Worm (Caenorhabditis elegans): ENCODE results near the gene ave-1.

DNA sequence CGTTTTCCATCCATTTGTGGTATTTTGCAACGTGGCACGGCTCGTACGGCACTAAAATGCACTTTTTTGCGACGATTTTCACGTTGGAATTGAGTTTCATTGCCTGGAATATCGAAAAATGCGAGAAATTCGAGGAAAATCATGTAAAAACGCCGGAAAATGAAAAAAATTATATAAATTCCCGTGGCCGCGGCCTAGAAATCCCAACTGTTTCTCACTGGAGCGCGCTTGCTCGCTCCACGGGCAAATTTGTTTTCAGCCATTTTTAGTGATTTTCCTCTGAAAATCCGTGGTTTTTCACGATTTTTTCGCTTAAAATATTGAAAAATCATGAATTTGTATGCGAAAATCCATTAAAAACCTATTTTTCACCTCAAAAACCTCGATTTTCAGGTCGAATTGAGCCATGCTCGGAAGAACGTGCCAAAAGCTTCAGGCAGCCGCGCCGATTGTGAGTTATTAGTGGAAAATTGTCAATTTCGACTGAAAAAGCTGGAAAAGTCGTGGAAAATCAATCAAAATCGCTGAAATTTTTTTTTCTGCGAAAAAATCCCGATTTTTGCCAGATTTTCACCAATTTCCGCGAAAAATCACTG is 44.4 kb upstream of the ave-1 start, which contains the start of the genes Y67D2.5 and cisd-3.2:
- TF ChIP-seq ama-1 (optimal IDR thresholded peaks at IDR 0.05), result no peak
- peak; percentile 44; the same call in 1 of the 2 replicates for TF ChIP-seq tbx-37 (GFP tag; conservative IDR thresholded peaks at IDR 0.05)
- TF ChIP-seq hmg-4 (GFP tag; optimal IDR thresholded peaks at IDR 0.05), result no peak
- TF ChIP-seq hmbx-1 (tag; optimal IDR thresholded peaks at IDR 0.05), result no peak
- TF ChIP-seq sea-1 (GFP tag; conservative IDR thresholded peaks at IDR 0.05), result no peak

All from whole organism, early embryonic.